Worm (Caenorhabditis elegans): ENCODE results near the gene glb-7.

Gene glb-7

DNA sequence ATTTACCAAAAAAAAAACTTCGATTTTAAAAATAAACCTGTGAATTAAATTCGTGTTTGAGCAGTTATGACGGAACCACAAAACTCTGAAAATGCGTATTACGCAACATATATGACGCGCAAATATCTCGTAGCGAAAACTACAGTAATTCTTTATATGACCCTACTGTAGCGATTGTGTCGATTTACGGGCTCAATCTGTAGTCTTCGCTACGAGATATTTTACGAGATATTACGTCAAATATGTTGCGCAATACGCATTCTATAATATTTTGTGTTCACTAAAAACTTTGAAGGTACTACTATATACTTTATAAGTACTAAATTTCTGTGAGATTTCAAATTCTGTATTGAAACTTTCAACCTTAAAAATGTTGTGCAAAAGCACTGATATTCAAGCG is 14.9 kb downstream of the glb-7 start:
- TF ChIP-seq nhr-2 (tag; optimal IDR thresholded peaks at IDR 0.05), result no peak
- TF ChIP-seq zip-8 (tag; optimal IDR thresholded peaks at IDR 0.05), result peak; percentile 95

- TF ChIP-seq drap-1 (GFP tag; optimal IDR thresholded peaks at IDR 0.05) (no peak), mab-5 (tag; optimal IDR thresholded peaks at IDR 0.05) (no peak), ztf-11 (tag; optimal IDR thresholded peaks at IDR 0.05) (no peak), elt-3 (tag; optimal IDR thresholded peaks at IDR 0.05) (no peak), flh-1 (GFP tag; optimal IDR thresholded peaks at IDR 0.05) (no peak), unc-39 (tag; optimal IDR thresholded peaks at IDR 0.05) (no peak), blmp-1 (tag; optimal IDR thresholded peaks at IDR 0.05) (no peak), nhr-237 (tag; optimal IDR thresholded peaks at IDR 0.05) (no peak)
These were observed 18.0 kb downstream of the glb-7 start, which contains the start of gene C54E4.12 for ce11 chrIV:2140543-2140942. Gene C54E4.12, minus strand, starts transcription at chrIV:2140643.

ce11 chrIV:2142320-2142719 is 19.7 kb downstream of the glb-7 start:
- TF ChIP-seq mls-2 (tag; optimal IDR thresholded peaks at IDR 0.05) (no peak), blmp-1 (tag; optimal IDR thresholded peaks at IDR 0.05) (no peak), sptf-1 (tag; optimal IDR thresholded peaks at IDR 0.05) (no peak), cnd-1 (tag; optimal IDR thresholded peaks at IDR 0.05) (no peak), nhr-76 (tag; optimal IDR thresholded peaks at IDR 0.05) (no peak), sem-2 (GFP tag; optimal IDR thresholded peaks at IDR 0.05) (no peak), ces-1 (GFP tag; optimal IDR thresholded peaks at IDR 0.05) (no peak)

DNA sequence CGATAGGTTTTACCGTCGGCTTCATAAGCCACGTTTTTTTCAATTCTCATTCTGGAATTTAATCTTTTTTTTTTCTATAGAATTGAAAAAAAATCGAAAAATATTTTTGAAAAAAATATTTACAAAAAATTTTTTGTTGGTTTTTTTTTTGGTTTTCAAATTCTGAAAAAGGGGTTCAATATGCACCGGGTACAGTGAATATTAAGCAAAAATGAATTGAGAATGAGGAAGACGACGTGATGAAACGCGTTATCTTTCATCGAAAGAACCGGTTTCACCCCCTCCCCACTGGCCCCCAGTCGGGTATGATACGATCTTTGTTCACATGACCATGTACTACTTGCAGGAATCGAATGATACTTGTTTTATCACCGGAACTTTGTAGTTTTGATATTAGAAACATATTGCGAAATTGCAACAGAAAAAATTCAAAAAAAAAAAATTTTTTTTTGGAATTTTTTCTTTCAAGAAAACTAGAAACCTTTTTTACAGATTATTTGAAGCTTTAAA is 26.7 kb downstream of the glb-7 start, which contains the start of gene C54E4.5:
C54E4.5 (minus strand) TSS at position 51 of the 510 bp plus-strand sequence.
- peak; percentile 52 for TF ChIP-seq elt-1 (tag; optimal IDR thresholded peaks at IDR 0.05; ENCODE audit: borderline replicate concordance, insufficient read depth)
- TF ChIP-seq unc-120 (tag; optimal IDR thresholded peaks at IDR 0.05; ENCODE audit: poor library complexity, severe bottlenecking), result no peak
- TF ChIP-seq ces-1 (GFP tag; optimal IDR thresholded peaks at IDR 0.05), result no peak
- TF ChIP-seq sptf-1 (tag; optimal IDR thresholded peaks at IDR 0.05), result no peak
- TF ChIP-seq lsy-2 (tag; optimal IDR thresholded peaks at IDR 0.05), result no peak
- no peak for TF ChIP-seq nhr-2 (tag; optimal IDR thresholded peaks at IDR 0.05)

ce11 chrIV:2156239-2156638 is 33.7 kb downstream of the glb-7 start:
- no peak for TF ChIP-seq tbx-8 (GFP tag; optimal IDR thresholded peaks at IDR 0.05)
- no peak for TF ChIP-seq lin-32 (GFP tag; optimal IDR thresholded peaks at IDR 0.05)
- TF ChIP-seq nhr-28 (tag; optimal IDR thresholded peaks at IDR 0.05), result no peak
- TF ChIP-seq ceh-39 (tag; optimal IDR thresholded peaks at IDR 0.05), result no peak
- TF ChIP-seq nhr-2 (tag; optimal IDR thresholded peaks at IDR 0.05), result no peak
- no peak for TF ChIP-seq unc-39 (tag; optimal IDR thresholded peaks at IDR 0.05)
- TF ChIP-seq pha-4 (tag; optimal IDR thresholded peaks at IDR 0.05), result no peak
- TF ChIP-seq mep-1 (tag; optimal IDR thresholded peaks at IDR 0.05), result no peak
- no peak for TF ChIP-seq nhr-237 (tag; optimal IDR thresholded peaks at IDR 0.05)
- no peak for TF ChIP-seq flh-1 (GFP tag; optimal IDR thresholded peaks at IDR 0.05)
- TF ChIP-seq mls-2 (tag; optimal IDR thresholded peaks at IDR 0.05), result no peak
- no peak for TF ChIP-seq unc-62 (GFP tag; optimal IDR thresholded peaks at IDR 0.05)
- TF ChIP-seq sptf-1 (tag; optimal IDR thresholded peaks at IDR 0.05), result no peak
- TF ChIP-seq mab-5 (tag; optimal IDR thresholded peaks at IDR 0.05), result no peak
- no peak for TF ChIP-seq M03D4.4 (tag; optimal IDR thresholded peaks at IDR 0.05)
- no peak for TF ChIP-seq bed-3 (GFP tag; optimal IDR thresholded peaks at IDR 0.05)
- no peak for TF ChIP-seq elt-3 (tag; optimal IDR thresholded peaks at IDR 0.05)
- TF ChIP-seq ztf-11 (tag; optimal IDR thresholded peaks at IDR 0.05), result no peak
- TF ChIP-seq ces-1 (GFP tag; optimal IDR thresholded peaks at IDR 0.05), result no peak
- TF ChIP-seq drap-1 (GFP tag; optimal IDR thresholded peaks at IDR 0.05), result no peak

DNA sequence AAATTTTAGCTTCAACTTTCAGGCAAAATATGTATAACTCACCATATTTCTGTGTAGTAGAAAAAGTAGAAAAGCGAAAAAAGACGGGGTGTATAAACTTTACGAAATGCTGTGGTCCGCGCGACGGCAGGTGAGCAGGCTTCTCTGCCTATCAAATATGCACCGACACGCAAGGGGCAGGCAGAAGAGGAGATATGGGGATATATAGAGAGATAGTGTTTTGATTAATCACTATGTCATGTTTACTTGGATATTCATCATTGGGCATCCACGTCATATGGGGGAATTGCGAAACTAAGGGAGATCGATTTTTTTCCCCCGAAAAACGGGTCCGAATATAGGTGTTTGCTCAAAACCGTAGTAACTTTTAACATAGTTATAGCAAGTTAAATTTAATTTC is 36.5 kb downstream of the glb-7 start, which contains the start of gene gcy-37:
gcy-37 (minus strand) TSS at position 101 of the 400 bp plus-strand sequence.
- TF ChIP-seq mls-2 (tag; optimal IDR thresholded peaks at IDR 0.05), result no peak
- no peak for TF ChIP-seq flh-1 (GFP tag; optimal IDR thresholded peaks at IDR 0.05)
- TF ChIP-seq unc-62 (GFP tag; optimal IDR thresholded peaks at IDR 0.05), result no peak

DNA sequence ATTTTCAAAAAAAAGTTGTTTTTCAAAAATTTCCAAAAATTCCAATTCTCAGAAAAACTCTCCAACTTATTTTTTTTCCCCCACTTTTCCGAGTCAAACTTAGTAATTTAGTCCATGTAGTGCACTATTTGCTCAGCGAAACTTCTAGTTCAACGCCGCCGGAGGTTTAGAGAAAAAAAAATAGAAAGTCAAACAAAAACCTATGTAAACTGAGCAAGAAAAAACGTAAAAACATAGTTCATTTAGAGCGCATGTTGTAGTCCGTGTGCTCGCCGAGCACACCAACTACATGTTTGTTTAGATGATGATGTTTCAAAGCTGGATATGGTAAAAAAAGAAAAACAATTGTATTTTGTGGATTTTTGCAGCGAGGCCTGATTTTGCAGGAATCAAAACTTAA is 39.7 kb downstream of the glb-7 start:
- TF ChIP-seq ceh-83 (GFP tag; optimal IDR thresholded peaks at IDR 0.05) (no peak), sptf-1 (tag; optimal IDR thresholded peaks at IDR 0.05) (no peak), elt-1 (tag; optimal IDR thresholded peaks at IDR 0.05; ENCODE audit: borderline replicate concordance, insufficient read depth) (no peak), nhr-28 (tag; optimal IDR thresholded peaks at IDR 0.05) (peak; percentile 44), hlh-1 (tag; optimal IDR thresholded peaks at IDR 0.05) (no peak), M03D4.4 (tag; optimal IDR thresholded peaks at IDR 0.05) (no peak), blmp-1 (tag; optimal IDR thresholded peaks at IDR 0.05) (no peak), ham-2 (GFP tag; optimal IDR thresholded peaks at IDR 0.05) (no peak)
